Worm (Caenorhabditis elegans) whole organism, mixed stage, embryonic: ENCODE measurements around the gene nhr-198.

ENCODE experiments used
- M03D4.4 ChIP-seq: sonication (generic microtip); optimal IDR thresholded peaks from 2 replicates; lab custom pipeline; 2017; ENCODE audit warnings: mild to moderate bottlenecking, missing genetic modification characterization, missing compliant biosample characterization
- bed-3 ChIP-seq: fragments of 200-800 bp; sonication (Bioruptor generic); optimal IDR thresholded peaks from 3 replicates; lab custom pipeline; 2018; ENCODE audit warnings: mild to moderate bottlenecking, missing genetic modification characterization, moderate library complexity, missing compliant biosample characterization
- blmp-1 ChIP-seq: fragments of 150-350 bp; optimal IDR thresholded peaks from 2 replicates; lab custom pipeline; 2014; ENCODE audit warnings: missing biosample characterization, missing genetic modification characterization
- ceh-43 ChIP-seq: fragments of 200-800 bp; sonication (Bioruptor generic); optimal IDR thresholded peaks from 2 replicates; lab custom pipeline; 2018; ENCODE audit warnings: mild to moderate bottlenecking, missing genetic modification characterization, moderate library complexity, missing compliant biosample characterization
- ceh-83 ChIP-seq: fragments of 200-800 bp; sonication (Bioruptor generic); optimal IDR thresholded peaks from 2 replicates; lab custom pipeline; 2018; ENCODE audit warnings: mild to moderate bottlenecking, missing genetic modification characterization, missing compliant biosample characterization
- drap-1 ChIP-seq: fragments of 200-800 bp; sonication (Bioruptor generic); optimal IDR thresholded peaks from 3 replicates; lab custom pipeline; 2018; ENCODE audit warnings: mild to moderate bottlenecking, missing genetic modification characterization, missing compliant biosample characterization
- elt-1 ChIP-seq: sonication (generic microtip); optimal IDR thresholded peaks from 2 replicates; lab custom pipeline; 2017; ENCODE audit warnings: missing genetic modification characterization, mild to moderate bottlenecking, missing compliant biosample characterization, antibody characterized with exemption, moderate library complexity, borderline replicate concordance; ENCODE audit not compliant: insufficient read depth
- elt-3 ChIP-seq: fragments of 150-350 bp; optimal IDR thresholded peaks from 2 replicates; lab custom pipeline; 2014; ENCODE audit warnings: missing biosample characterization, missing genetic modification characterization
- flh-1 ChIP-seq: fragments of 200-800 bp; sonication (Bioruptor generic); optimal IDR thresholded peaks from 2 replicates; lab custom pipeline; 2018; ENCODE audit warnings: mild to moderate bottlenecking, missing genetic modification characterization, moderate library complexity, missing compliant biosample characterization
- hlh-1 ChIP-seq: fragments of 150-350 bp; optimal IDR thresholded peaks from 2 replicates; lab custom pipeline; 2014; ENCODE audit warnings: missing biosample characterization, missing genetic modification reagents, missing genetic modification characterization
- lin-13 ChIP-seq: fragments of 150-350 bp; optimal IDR thresholded peaks from 2 replicates; lab custom pipeline; 2014; ENCODE audit warnings: missing biosample characterization, missing genetic modification characterization
- lin-32 ChIP-seq: fragments of 200-800 bp; sonication (Bioruptor generic); optimal IDR thresholded peaks from 2 replicates; lab custom pipeline; 2018; ENCODE audit warnings: mild to moderate bottlenecking, missing genetic modification characterization, missing compliant biosample characterization
- mab-5 ChIP-seq: fragments of 150-350 bp; optimal IDR thresholded peaks from 2 replicates; lab custom pipeline; 2014; ENCODE audit warnings: missing biosample characterization, missing genetic modification characterization
- mep-1 ChIP-seq: fragments of 150-350 bp; optimal IDR thresholded peaks from 2 replicates; lab custom pipeline; 2017; ENCODE audit warnings: missing biosample characterization, missing genetic modification reagents, missing genetic modification characterization, inconsistent platforms
- mls-2 ChIP-seq: sonication (generic microtip); optimal IDR thresholded peaks from 2 replicates; lab custom pipeline; 2016; ENCODE audit warnings: mild to moderate bottlenecking, missing genetic modification characterization, moderate library complexity, missing compliant biosample characterization
- nhr-12 ChIP-seq: fragments of 150-350 bp; optimal IDR thresholded peaks from 2 replicates; lab custom pipeline; 2014; ENCODE audit warnings: missing biosample characterization, missing genetic modification characterization
- nhr-2 ChIP-seq: fragments of 150-350 bp; optimal IDR thresholded peaks from 2 replicates; lab custom pipeline; 2014; ENCODE audit warnings: missing biosample characterization, missing genetic modification characterization
- nhr-237 ChIP-seq: fragments of 150-350 bp; optimal IDR thresholded peaks from 2 replicates; lab custom pipeline; 2014; ENCODE audit warnings: missing biosample characterization, missing genetic modification characterization
- nhr-28 ChIP-seq: fragments of 150-350 bp; optimal IDR thresholded peaks from 2 replicates; lab custom pipeline; 2014; ENCODE audit warnings: missing biosample characterization, missing genetic modification characterization
- nhr-76 ChIP-seq: sonication (generic microtip); optimal IDR thresholded peaks from 2 replicates; lab custom pipeline; 2017; ENCODE audit warnings: missing biosample characterization, missing genetic modification characterization
- pha-4 ChIP-seq: fragments of 150-350 bp; optimal IDR thresholded peaks from 2 replicates; lab custom pipeline; 2018; ENCODE audit warnings: missing biosample characterization, missing genetic modification reagents, missing genetic modification characterization
- snpc-4 ChIP-seq: fragments of 150-350 bp; optimal IDR thresholded peaks from 2 replicates; lab custom pipeline; 2014; ENCODE audit warnings: missing biosample characterization, missing genetic modification characterization
- sptf-1 ChIP-seq: sonication (generic microtip); optimal IDR thresholded peaks from 2 replicates; lab custom pipeline; 2017; ENCODE audit warnings: mild to moderate bottlenecking, missing genetic modification characterization, moderate library complexity, missing compliant biosample characterization
- tbx-8 ChIP-seq: fragments of 200-800 bp; sonication (Bioruptor generic); optimal IDR thresholded peaks from 2 replicates; lab custom pipeline; 2018; ENCODE audit warnings: mild to moderate bottlenecking, missing genetic modification characterization, moderate library complexity, missing compliant biosample characterization
- unc-120 ChIP-seq: sonication (generic microtip); optimal IDR thresholded peaks from 2 replicates; lab custom pipeline; 2017; ENCODE audit warnings: missing genetic modification characterization, missing compliant biosample characterization; ENCODE audit not compliant: poor library complexity, severe bottlenecking
- unc-39 ChIP-seq: fragments of 150-350 bp; optimal IDR thresholded peaks from 2 replicates; lab custom pipeline; 2014; ENCODE audit warnings: missing biosample characterization, missing genetic modification characterization
- zip-8 ChIP-seq: fragments of 150-350 bp; optimal IDR thresholded peaks from 2 replicates; lab custom pipeline; 2014; ENCODE audit warnings: missing biosample characterization, missing genetic modification characterization
- ztf-11 ChIP-seq: fragments of 150-350 bp; optimal IDR thresholded peaks from 2 replicates; lab custom pipeline; 2014; ENCODE audit warnings: missing biosample characterization, missing genetic modification characterization

Gene nhr-198

ce11 chrV:15687660-15688059, 6.1 kb upstream of the nhr-198 start, which contains the start of gene nhr-197:
Gene nhr-197 (plus strand): TSS chrV:15687960.
- no peak for TF ChIP-seq drap-1 (GFP tag; lab: Kevin White, UChicago)
- no peak for TF ChIP-seq unc-39
- TF ChIP-seq tbx-8 (GFP tag; lab: Kevin White, UChicago): no peak

- TF ChIP-seq unc-120 (tag; lab: Kevin White, UChicago): no peak
- TF ChIP-seq M03D4.4 (tag; lab: Kevin White, UChicago): no peak
- TF ChIP-seq lin-13: no peak
Measured at ce11 chrV:15689952-15690351, 3.8 kb upstream of the nhr-198 start, which contains the start of gene nhr-268. Gene nhr-268 (plus strand): TSS chrV:15690252.

- no peak for TF ChIP-seq nhr-28
Measured at ce11 chrV:15698099-15698498, 4.3 kb downstream of the nhr-198 start, which contains the start of gene srx-29. Gene srx-29 (minus strand): TSS chrV:15698199.

- no peak for TF ChIP-seq elt-3
- TF ChIP-seq tbx-8 (GFP tag; lab: Kevin White, UChicago): no peak
- TF ChIP-seq snpc-4 (tag; lab: Kevin White, UChicago): no peak
- no peak for TF ChIP-seq mab-5 (tag; lab: Kevin White, UChicago)
- TF ChIP-seq nhr-237: no peak
- no peak for TF ChIP-seq mls-2
- TF ChIP-seq ztf-11 (tag; lab: Kevin White, UChicago): no peak
- no peak for TF ChIP-seq M03D4.4 (tag; lab: Kevin White, UChicago)
- TF ChIP-seq, all 35 proteins: peak for 0
Measured at ce11 chrV:15699799-15700198, 6.0 kb downstream of the nhr-198 start, which contains the start of gene nhr-199. Gene nhr-199 (minus strand): TSS chrV:15699899.

- no peak for TF ChIP-seq sptf-1
- TF ChIP-seq elt-1 (tag; lab: Kevin White, UChicago): no peak
- TF ChIP-seq unc-120 (tag; lab: Kevin White, UChicago): no peak
- TF ChIP-seq nhr-2 (tag; lab: Kevin White, UChicago): no peak
Measured at ce11 chrV:15702263-15702662, 8.5 kb downstream of the nhr-198 start, which contains the start of gene nhr-53. Gene nhr-53 (minus strand): TSS chrV:15702363.

- no peak for TF ChIP-seq mep-1 (tag; lab: Kevin White, UChicago)
- no peak for TF ChIP-seq tbx-8 (GFP tag; lab: Kevin White, UChicago)
- no peak for TF ChIP-seq lin-13
- TF ChIP-seq unc-39: no peak
- TF ChIP-seq bed-3 (GFP tag; lab: Kevin White, UChicago): no peak
- TF ChIP-seq ztf-11 (tag; lab: Kevin White, UChicago): no peak
- TF ChIP-seq M03D4.4 (tag; lab: Kevin White, UChicago): no peak
- TF ChIP-seq zip-8: no peak
- TF ChIP-seq hlh-1 (tag; lab: Kevin White, UChicago): no peak
- no peak for TF ChIP-seq nhr-28
- no peak for TF ChIP-seq blmp-1 (tag; lab: Kevin White, UChicago)
- no peak for TF ChIP-seq nhr-76 (tag; lab: Kevin White, UChicago)
Measured at ce11 chrV:15704745-15705144, 11.0 kb downstream of the nhr-198 start, which contains the start of gene twk-34. Gene twk-34 (plus strand): TSS chrV:15704960.

- TF ChIP-seq unc-39 (no peak), zip-8 (no peak), hlh-1 (tag; lab: Kevin White, UChicago) (no peak), pha-4 (tag; lab: Kevin White, UChicago) (no peak), elt-3 (no peak), nhr-12 (no peak), flh-1 (no peak), ceh-43 (GFP tag; lab: Kevin White, UChicago) (no peak), M03D4.4 (tag; lab: Kevin White, UChicago) (no peak), elt-1 (tag; lab: Kevin White, UChicago) (no peak), nhr-237 (no peak), unc-120 (tag; lab: Kevin White, UChicago) (no peak), ceh-83 (GFP tag; lab: Kevin White, UChicago) (no peak), sptf-1 (no peak), blmp-1 (tag; lab: Kevin White, UChicago) (no peak), lin-32 (GFP tag; lab: Kevin White, UChicago) (no peak), ztf-11 (tag; lab: Kevin White, UChicago) (no peak), drap-1 (GFP tag; lab: Kevin White, UChicago) (no peak)
Measured at ce11 chrV:15707982-15708381, 14.2 kb downstream of the nhr-198 start.
